Worm (Caenorhabditis elegans) whole organism, L4 larva: ENCODE measurements around the gene swp-1.

ENCODE experiments used
- D1046.2 ChIP-seq: fragments of 200-800 bp; sonication (Bioruptor generic); IDR thresholded peaks from 2 replicates; pipeline ENCODE4 v1.3.6; 2022; ENCODE audit warnings: missing genetic modification characterization, missing compliant biosample characterization
- Y105C5A.15 ChIP-seq: fragments of 200-800 bp; sonication (Bioruptor generic); IDR thresholded peaks from 2 replicates; pipeline ENCODE4 v1.3.6; 2022; ENCODE audit warnings: missing genetic modification characterization, missing compliant biosample characterization
- Y48G9A.11 ChIP-seq: fragments of 200-800 bp; sonication (Bioruptor generic); IDR thresholded peaks from 2 replicates; pipeline ENCODE4 v1.3.6; 2022; ENCODE audit warnings: missing genetic modification reagents, missing genetic modification characterization, missing compliant biosample characterization
- Y75B8A.6 ChIP-seq: fragments of 200-800 bp; sonication (Bioruptor generic); IDR thresholded peaks from 2 replicates; pipeline ENCODE4 v1.3.6; 2022; ENCODE audit warnings: missing genetic modification reagents, missing genetic modification characterization, missing compliant biosample characterization
- aha-1 ChIP-seq: fragments of 150-350 bp; peaks from one replicate; lab custom pipeline; 2014; ENCODE audit warnings: missing biosample characterization, missing genetic modification characterization
- ama-1 ChIP-seq: fragments of 150-350 bp; optimal IDR thresholded peaks from 2 replicates; lab custom pipeline; 2014; ENCODE audit warnings: inconsistent platforms, mixed read lengths
- attf-4 ChIP-seq: sonication (generic microtip); optimal IDR thresholded peaks from 3 replicates; lab custom pipeline; 2017; ENCODE audit warnings: missing biosample characterization, missing genetic modification characterization
- ceh-28 ChIP-seq: fragments of 150-350 bp; optimal IDR thresholded peaks from 2 replicates; lab custom pipeline; 2014; ENCODE audit warnings: missing biosample characterization, missing genetic modification reagents, missing genetic modification characterization
- ceh-32 ChIP-seq: sonication (generic microtip); optimal IDR thresholded peaks from 2 replicates; lab custom pipeline; 2016; ENCODE audit warnings: mild to moderate bottlenecking, missing genetic modification characterization, missing compliant biosample characterization; ENCODE audit not compliant: poor library complexity
- ceh-62 ChIP-seq: sonication (generic microtip); optimal IDR thresholded peaks from 2 replicates; lab custom pipeline; 2017; ENCODE audit warnings: missing biosample characterization, missing genetic modification characterization
- ces-1 ChIP-seq: fragments of 150-350 bp; sonication (generic microtip); optimal IDR thresholded peaks from 4 replicates; lab custom pipeline; 2014; ENCODE audit warnings: missing biosample characterization, missing genetic modification reagents, missing genetic modification characterization
- daf-16 ChIP-seq, 3 experiments: sonication (generic microtip); optimal IDR thresholded peaks; 2 replicates each; lab custom pipeline; 2016 to 2017; ENCODE audit warnings: missing genetic modification characterization in 3 of 3, missing genetic modification reagents in 3 of 3, mild to moderate bottlenecking in 2 of 3, missing compliant biosample characterization in 2 of 3, missing biosample characterization in 1 of 3, moderate library complexity in 1 of 3
- dmd-6 ChIP-seq: fragments of 200-800 bp; sonication (Bioruptor generic); IDR thresholded peaks from 2 replicates; pipeline ENCODE4 v1.3.6; 2022; ENCODE audit warnings: missing genetic modification reagents, missing genetic modification characterization, missing compliant biosample characterization
- dmd-9 ChIP-seq: fragments of 200-800 bp; sonication (Bioruptor generic); IDR thresholded peaks from 2 replicates; pipeline ENCODE4 v1.3.6; 2022; ENCODE audit warnings: missing genetic modification reagents, missing genetic modification characterization, missing compliant biosample characterization
- egl-27 ChIP-seq: sonication (generic microtip); optimal IDR thresholded peaks from 3 replicates; lab custom pipeline; 2017; ENCODE audit warnings: missing biosample characterization, missing genetic modification reagents, missing genetic modification characterization
- egl-43 ChIP-seq: fragments of 200-800 bp; sonication (Bioruptor generic); IDR thresholded peaks from 2 replicates; pipeline ENCODE4 v1.3.6; 2022; ENCODE audit warnings: missing genetic modification reagents, missing genetic modification characterization, missing compliant biosample characterization
- fkh-10 ChIP-seq: fragments of 150-350 bp; optimal IDR thresholded peaks from 2 replicates; lab custom pipeline; 2014; ENCODE audit warnings: missing biosample characterization, missing genetic modification reagents, missing genetic modification characterization
- gei-8 ChIP-seq: fragments of 200-800 bp; sonication (Bioruptor generic); optimal IDR thresholded peaks from 2 replicates; lab custom pipeline; 2018; ENCODE audit warnings: mild to moderate bottlenecking, missing genetic modification characterization, missing compliant biosample characterization
- hlh-11 ChIP-seq: fragments of 200-800 bp; sonication (Bioruptor generic); optimal IDR thresholded peaks from 2 replicates; lab custom pipeline; 2018; ENCODE audit warnings: mild to moderate bottlenecking, missing genetic modification characterization, missing compliant biosample characterization
- hmg-1.1 ChIP-seq: fragments of 200-800 bp; sonication (Bioruptor generic); IDR thresholded peaks from 2 replicates; pipeline ENCODE4 v1.3.6; 2022; ENCODE audit warnings: missing genetic modification reagents, missing genetic modification characterization, missing compliant biosample characterization
- lsy-2 ChIP-seq, 2 experiments: fragments of 150-350 bp in 1 of 2; sonication (generic microtip) in 1 of 2; optimal IDR thresholded peaks; 2 replicates each; lab custom pipeline; 2014 to 2017; ENCODE audit warnings: missing biosample characterization in 2 of 2, missing genetic modification characterization in 2 of 2
- mes-2 ChIP-seq: sonication (generic microtip); optimal IDR thresholded peaks from 2 replicates; lab custom pipeline; 2016; ENCODE audit warnings: missing genotype, mild to moderate bottlenecking, missing genetic modification characterization, missing compliant biosample characterization; ENCODE audit not compliant: poor library complexity, severe bottlenecking
- mxl-2 ChIP-seq: fragments of 200-800 bp; sonication (Bioruptor generic); conservative IDR thresholded peaks from 2 replicates; pipeline ENCODE4 v1.3.6; 2022; ENCODE audit warnings: missing genetic modification reagents, missing genetic modification characterization, missing compliant biosample characterization
- mxl-3 ChIP-seq: fragments of 200-800 bp; sonication (Bioruptor generic); optimal IDR thresholded peaks from 2 replicates; lab custom pipeline; 2018; ENCODE audit warnings: mild to moderate bottlenecking, missing genetic modification characterization, missing compliant biosample characterization
- nhr-10 ChIP-seq: fragments of 150-350 bp; optimal IDR thresholded peaks from 2 replicates; lab custom pipeline; 2014; ENCODE audit warnings: missing biosample characterization, missing genetic modification characterization
- nhr-28 ChIP-seq: fragments of 150-350 bp; optimal IDR thresholded peaks from 2 replicates; lab custom pipeline; 2014; ENCODE audit warnings: missing biosample characterization, missing genetic modification characterization
- nhr-41 ChIP-seq: fragments of 200-800 bp; sonication (Bioruptor generic); IDR thresholded peaks from 2 replicates; pipeline ENCODE4 v1.3.6; 2022; ENCODE audit warnings: missing genetic modification reagents, missing genetic modification characterization, missing compliant biosample characterization
- nhr-6 ChIP-seq: fragments of 150-350 bp; optimal IDR thresholded peaks from 2 replicates; lab custom pipeline; 2014; ENCODE audit warnings: missing biosample characterization, missing genetic modification characterization
- nhr-77 ChIP-seq: fragments of 150-350 bp; optimal IDR thresholded peaks from 2 replicates; lab custom pipeline; 2014; ENCODE audit warnings: missing biosample characterization, missing genetic modification characterization
- pha-4 ChIP-seq, 2 experiments: fragments of 150-350 bp in 1 of 2; fragments of 200-800 bp in 1 of 2; sonication (Bioruptor generic) in 1 of 2; IDR thresholded peaks in 1 of 2; optimal IDR thresholded peaks in 1 of 2; 2 replicates each; pipeline versions ENCODE4 v1.3.6 to Lab custom; 2014 to 2022; ENCODE audit warnings: missing genetic modification characterization in 2 of 2, missing genetic modification reagents in 2 of 2, missing biosample characterization in 1 of 2, missing compliant biosample characterization in 1 of 2
- pqm-1 ChIP-seq: sonication (generic microtip); optimal IDR thresholded peaks from 2 replicates; lab custom pipeline; 2017; ENCODE audit warnings: missing biosample characterization, missing genetic modification characterization
- rbr-2 ChIP-seq: sonication (generic microtip); optimal IDR thresholded peaks from 2 replicates; lab custom pipeline; 2016; ENCODE audit warnings: missing genotype, missing genetic modification characterization, missing compliant biosample characterization
- set-16 ChIP-seq: fragments of 200-800 bp; sonication (Bioruptor generic); IDR thresholded peaks from 2 replicates; pipeline ENCODE4 v1.3.6; 2022; ENCODE audit warnings: missing genetic modification reagents, missing genetic modification characterization, missing compliant biosample characterization
- skn-1 ChIP-seq: fragments of 150-350 bp; optimal IDR thresholded peaks from 2 replicates; lab custom pipeline; 2014; ENCODE audit warnings: missing biosample characterization, missing genetic modification characterization
- spr-1 ChIP-seq: sonication (generic microtip); optimal IDR thresholded peaks from 2 replicates; lab custom pipeline; 2016; ENCODE audit warnings: mild to moderate bottlenecking, missing genetic modification characterization, missing compliant biosample characterization
- spr-3 ChIP-seq: fragments of 200-800 bp; sonication (Bioruptor generic); optimal IDR thresholded peaks from 2 replicates; lab custom pipeline; 2018; ENCODE audit warnings: mild to moderate bottlenecking, missing genetic modification characterization, missing compliant biosample characterization
- tag-97 ChIP-seq: fragments of 200-800 bp; sonication (Bioruptor generic); IDR thresholded peaks from 2 replicates; pipeline ENCODE4 v1.3.6; 2022; ENCODE audit warnings: missing genetic modification characterization, missing compliant biosample characterization
- unc-39 ChIP-seq: sonication (generic microtip); optimal IDR thresholded peaks from 2 replicates; lab custom pipeline; 2017; ENCODE audit warnings: missing biosample characterization, missing genetic modification characterization
- zag-1 ChIP-seq: fragments of 150-350 bp; optimal IDR thresholded peaks from 2 replicates; lab custom pipeline; 2014; ENCODE audit warnings: missing biosample characterization, missing genetic modification characterization
- zip-2 ChIP-seq: fragments of 150-350 bp; optimal IDR thresholded peaks from 2 replicates; lab custom pipeline; 2014; ENCODE audit warnings: missing biosample characterization, missing genetic modification characterization
- ztf-7 ChIP-seq: fragments of 150-350 bp; optimal IDR thresholded peaks from 2 replicates; lab custom pipeline; 2014; ENCODE audit warnings: missing biosample characterization, missing genetic modification characterization

The swp-1 gene

ce11 chrIII:5678935-5679334 lies 26.4 kb downstream of the swp-1 start, which contains the start of the genes ska-3 and rps-12 (continued):
- TF ChIP-seq nhr-41 (GFP tag; lab: Robert Waterston, UW) (0 out of 2 replicates have a peak, but pooled peaks have one; percentile 62), nhr-77 (tag; lab: Kevin White, UChicago) (peak; percentile 99), spr-3 (GFP tag; lab: Kevin White, UChicago) (peak; percentile 94)

- TF ChIP-seq zip-2 (tag; lab: Kevin White, UChicago) (no peak), ceh-28 (tag; lab: Kevin White, UChicago) (no peak), nhr-10 (tag; lab: Kevin White, UChicago) (no peak), ama-1 (no peak), pqm-1 (tag; lab: Kevin White, UChicago) (no peak), attf-4 (tag; lab: Kevin White, UChicago) (no peak)
These were observed 27.5 kb downstream of the swp-1 start, which contains the start of gene F54E7.9 for ce11 chrIII:5677790-5678189. TSS of gene F54E7.9 (minus strand) at chrIII:5677890.

- TF ChIP-seq nhr-41 (GFP tag; lab: Robert Waterston, UW), result no peak
- 0 out of 2 replicates have a peak, but pooled peaks have one; percentile 6 for TF ChIP-seq D1046.2 (GFP tag; lab: Robert Waterston, UW)
- peak; percentile 52 for TF ChIP-seq aha-1 (tag; lab: Kevin White, UChicago)
- TF ChIP-seq set-16, result peak; percentile 92
- no peak for TF ChIP-seq ztf-7 (tag; lab: Kevin White, UChicago)
- no peak for TF ChIP-seq Y105C5A.15 (GFP tag; lab: Robert Waterston, UW)
These were observed 29.8 kb downstream of the swp-1 start for ce11 chrIII:5675384-5675984.

- TF ChIP-seq lsy-2 (tag; optimal IDR thresholded peaks at IDR 0.05; lab: Kevin White, UChicago), result no peak
- TF ChIP-seq egl-43 (GFP tag; lab: Robert Waterston, UW), result no peak
- peak; percentile 61 for TF ChIP-seq aha-1 (tag; lab: Kevin White, UChicago)
- no peak for TF ChIP-seq pqm-1 (tag; lab: Kevin White, UChicago)
These were observed 31.1 kb downstream of the swp-1 start for ce11 chrIII:5674196-5674595.

- TF ChIP-seq mes-2 (tag; lab: Kevin White, UChicago) (peak; percentile 6), egl-43 (GFP tag; lab: Robert Waterston, UW) (no peak), Y75B8A.6 (GFP tag; lab: Robert Waterston, UW) (no peak), hmg-1.1 (GFP tag; lab: Robert Waterston, UW) (no peak), unc-39 (no peak), ceh-28 (tag; lab: Kevin White, UChicago) (no peak), skn-1 (tag; lab: Kevin White, UChicago) (no peak), tag-97 (GFP tag; lab: Robert Waterston, UW) (no peak), ceh-32 (tag; lab: Kevin White, UChicago) (no peak), rbr-2 (tag; lab: Kevin White, UChicago) (peak; percentile 8), ces-1 (GFP tag; lab: Kevin White, UChicago) (no peak), lsy-2 (tag; optimal IDR thresholded peaks at IDR 0.05; lab: Kevin White, UChicago) (peak in 1 of 2 experiments; percentile 38), dmd-6 (GFP tag; lab: Robert Waterston, UW) (no peak), dmd-9 (no peak), gei-8 (GFP tag; lab: Kevin White, UChicago) (no peak), nhr-28 (tag; lab: Kevin White, UChicago) (peak; percentile 21), hlh-11 (tag; lab: Kevin White, UChicago) (peak; percentile 15), daf-16 (GFP tag; optimal IDR thresholded peaks at IDR 0.05; lab: Kevin White, UChicago) (no peak), daf-16 (tag; optimal IDR thresholded peaks at IDR 0.05; lab: Kevin White, UChicago) (peak; percentile 19), zag-1 (no peak), mxl-3 (GFP tag; lab: Kevin White, UChicago) (no peak), spr-1 (tag; lab: Kevin White, UChicago) (no peak), Y48G9A.11 (GFP tag; lab: Robert Waterston, UW) (no peak), fkh-10 (no peak), pha-4 (GFP tag; IDR thresholded peaks at IDR 0.05; lab: Robert Waterston, UW) (no peak), pha-4 (tag; optimal IDR thresholded peaks at IDR 0.05; lab: Kevin White, UChicago) (peak; percentile 31), mxl-2 (GFP tag; lab: Robert Waterston, UW) (no peak), nhr-6 (tag; lab: Kevin White, UChicago) (no peak), ceh-62 (tag; lab: Kevin White, UChicago) (no peak), egl-27 (tag; lab: Kevin White, UChicago) (no peak)
These were observed 37.3 kb downstream of the swp-1 start for ce11 chrIII:5667952-5668489.
